Worm (Caenorhabditis elegans) whole organism, L4 larva: ENCODE data around the gene F58H1.6.

Experiments
- F10B5.3 ChIP-seq: sonication (generic microtip); optimal IDR thresholded peaks from 2 replicates; lab custom pipeline; 2016; ENCODE audit warnings: mild to moderate bottlenecking, missing genetic modification characterization, missing compliant biosample characterization
- F37D6.2 ChIP-seq: sonication (generic microtip); optimal IDR thresholded peaks from 2 replicates; lab custom pipeline; 2016; ENCODE audit warnings: mild to moderate bottlenecking, missing genetic modification characterization, missing compliant biosample characterization
- F44E2.7 ChIP-seq: fragments of 200-800 bp; sonication (Bioruptor generic); IDR thresholded peaks from 2 replicates; pipeline ENCODE4 v2.1.2; 2022; ENCODE audit warnings: missing genetic modification characterization, missing compliant biosample characterization
- R02D3.7 ChIP-seq: fragments of 150-350 bp; sonication (generic microtip); optimal IDR thresholded peaks from 3 replicates; lab custom pipeline; 2014; ENCODE audit warnings: missing biosample characterization, missing genetic modification characterization
- Y105C5A.15 ChIP-seq: fragments of 200-800 bp; sonication (Bioruptor generic); IDR thresholded peaks from 2 replicates; pipeline ENCODE4 v1.3.6; 2022; ENCODE audit warnings: missing genetic modification characterization, missing compliant biosample characterization
- Y5F2A.4 ChIP-seq: fragments of 200-800 bp; sonication (Bioruptor generic); optimal IDR thresholded peaks from 2 replicates; lab custom pipeline; 2018; ENCODE audit warnings: mild to moderate bottlenecking, missing genetic modification characterization, missing compliant biosample characterization
- ZK546.5 ChIP-seq, 2 experiments: sonication (generic microtip); optimal IDR thresholded peaks; 2 replicates each; lab custom pipeline; 2017; ENCODE audit warnings: missing biosample characterization in 2 of 2, missing genetic modification characterization in 2 of 2
- aly-2 ChIP-seq: sonication (generic microtip); optimal IDR thresholded peaks from 2 replicates; lab custom pipeline; 2018; ENCODE audit warnings: missing biosample characterization, missing genetic modification characterization
- ceh-44 ChIP-seq: fragments of 200-800 bp; sonication (Bioruptor generic); IDR thresholded peaks from 2 replicates; pipeline ENCODE4 v1.3.6; 2022; ENCODE audit warnings: missing genetic modification reagents, missing genetic modification characterization, missing compliant biosample characterization
- ceh-62 ChIP-seq: sonication (generic microtip); optimal IDR thresholded peaks from 2 replicates; lab custom pipeline; 2017; ENCODE audit warnings: missing biosample characterization, missing genetic modification characterization
- cey-2 ChIP-seq: sonication (generic microtip); optimal IDR thresholded peaks from 3 replicates; lab custom pipeline; 2017; ENCODE audit warnings: missing genetic modification characterization, mild to moderate bottlenecking, missing compliant biosample characterization, antibody characterized with exemption, borderline replicate concordance; ENCODE audit not compliant: insufficient read depth
- ctbp-1 ChIP-seq: fragments of 200-800 bp; sonication (Bioruptor generic); IDR thresholded peaks from 2 replicates; pipeline ENCODE4 v1.3.6; 2022; ENCODE audit warnings: missing genetic modification reagents, missing genetic modification characterization, missing compliant biosample characterization
- daf-19 ChIP-seq: fragments of 200-800 bp; sonication (Bioruptor generic); conservative IDR thresholded peaks from 2 replicates; pipeline ENCODE4 v1.3.6; 2022; ENCODE audit warnings: missing genetic modification characterization, missing compliant biosample characterization
- daf-8 ChIP-seq: fragments of 200-800 bp; sonication (Bioruptor generic); IDR thresholded peaks from 2 replicates; pipeline ENCODE4 v1.3.6; 2022; ENCODE audit warnings: missing genetic modification characterization, missing compliant biosample characterization
- duxl-1 ChIP-seq: sonication (generic microtip); optimal IDR thresholded peaks from 2 replicates; lab custom pipeline; 2016; ENCODE audit warnings: mild to moderate bottlenecking, missing genetic modification characterization, moderate library complexity, missing compliant biosample characterization; ENCODE audit not compliant: poor library complexity
- egl-43 ChIP-seq: fragments of 200-800 bp; sonication (Bioruptor generic); IDR thresholded peaks from 2 replicates; pipeline ENCODE4 v1.3.6; 2022; ENCODE audit warnings: missing genetic modification reagents, missing genetic modification characterization, missing compliant biosample characterization
- fos-1 ChIP-seq: fragments of 150-350 bp; optimal IDR thresholded peaks from 2 replicates; lab custom pipeline; 2014; ENCODE audit warnings: missing biosample characterization, missing genetic modification characterization
- hmg-1.1 ChIP-seq: fragments of 200-800 bp; sonication (Bioruptor generic); IDR thresholded peaks from 2 replicates; pipeline ENCODE4 v1.3.6; 2022; ENCODE audit warnings: missing genetic modification reagents, missing genetic modification characterization, missing compliant biosample characterization
- jun-1 ChIP-seq: fragments of 150-350 bp; optimal IDR thresholded peaks from 2 replicates; lab custom pipeline; 2014; ENCODE audit warnings: missing biosample characterization, missing genetic modification reagents, missing genetic modification characterization
- lim-7 ChIP-seq: fragments of 200-800 bp; sonication (Bioruptor generic); IDR thresholded peaks from 2 replicates; pipeline ENCODE4 v1.3.6; 2022; ENCODE audit warnings: missing genetic modification characterization, missing compliant biosample characterization
- lin-1 ChIP-seq: fragments of 200-800 bp; sonication (Bioruptor generic); IDR thresholded peaks from 2 replicates; pipeline ENCODE4 v1.3.6; 2022; ENCODE audit warnings: missing genetic modification reagents, missing genetic modification characterization, missing compliant biosample characterization
- lin-15B ChIP-seq: fragments of 150-350 bp; sonication (generic microtip); optimal IDR thresholded peaks from 3 replicates; lab custom pipeline; 2014; ENCODE audit warnings: missing biosample characterization, missing genetic modification characterization
- lin-29 ChIP-seq: fragments of 200-800 bp; sonication (Bioruptor generic); IDR thresholded peaks from 2 replicates; pipeline ENCODE4 v1.3.6; 2022; ENCODE audit warnings: missing genetic modification reagents, missing genetic modification characterization, missing compliant biosample characterization
- lin-38 ChIP-seq: fragments of 200-800 bp; sonication (Bioruptor generic); IDR thresholded peaks from 2 replicates; pipeline ENCODE4 v1.3.6; 2022; ENCODE audit warnings: missing genetic modification reagents, missing genetic modification characterization, missing compliant biosample characterization
- lsy-2 ChIP-seq, 2 experiments: fragments of 150-350 bp in 1 of 2; sonication (generic microtip) in 1 of 2; optimal IDR thresholded peaks; 2 replicates each; lab custom pipeline; 2014 to 2017; ENCODE audit warnings: missing biosample characterization in 2 of 2, missing genetic modification characterization in 2 of 2
- madf-9 ChIP-seq: fragments of 200-800 bp; sonication (Bioruptor generic); conservative IDR thresholded peaks from 2 replicates; pipeline ENCODE4 v1.3.6; 2022; ENCODE audit warnings: missing genetic modification reagents, missing genetic modification characterization, missing compliant biosample characterization
- mdl-1 ChIP-seq, 2 experiments: fragments of 150-350 bp in 1 of 2; sonication (generic microtip) in 1 of 2; optimal IDR thresholded peaks; 2 replicates each; lab custom pipeline; 2014 to 2017; ENCODE audit warnings: missing biosample characterization in 2 of 2, missing genetic modification characterization in 2 of 2
- mdt-29 ChIP-seq: fragments of 200-800 bp; sonication (Bioruptor generic); IDR thresholded peaks from 2 replicates; pipeline ENCODE4 v1.3.6; 2022; ENCODE audit warnings: missing genetic modification reagents, missing genetic modification characterization, missing compliant biosample characterization
- mes-2 ChIP-seq: sonication (generic microtip); optimal IDR thresholded peaks from 2 replicates; lab custom pipeline; 2016; ENCODE audit warnings: missing genotype, mild to moderate bottlenecking, missing genetic modification characterization, missing compliant biosample characterization; ENCODE audit not compliant: poor library complexity, severe bottlenecking
- mxl-3 ChIP-seq: fragments of 200-800 bp; sonication (Bioruptor generic); optimal IDR thresholded peaks from 2 replicates; lab custom pipeline; 2018; ENCODE audit warnings: mild to moderate bottlenecking, missing genetic modification characterization, missing compliant biosample characterization
- nhr-102 ChIP-seq: sonication (generic microtip); optimal IDR thresholded peaks from 2 replicates; lab custom pipeline; 2016; ENCODE audit warnings: mild to moderate bottlenecking, missing genetic modification characterization, moderate library complexity, missing compliant biosample characterization
- nhr-25 ChIP-seq: sonication (generic microtip); optimal IDR thresholded peaks from 2 replicates; lab custom pipeline; 2017; ENCODE audit warnings: missing genetic modification characterization, mild to moderate bottlenecking, missing compliant biosample characterization, antibody characterized with exemption, moderate library complexity, borderline replicate concordance; ENCODE audit not compliant: insufficient read depth
- nhr-48 ChIP-seq: sonication (generic microtip); optimal IDR thresholded peaks from 2 replicates; lab custom pipeline; 2016; ENCODE audit warnings: mild to moderate bottlenecking, missing genetic modification characterization, missing compliant biosample characterization
- nhr-77 ChIP-seq: fragments of 150-350 bp; optimal IDR thresholded peaks from 2 replicates; lab custom pipeline; 2014; ENCODE audit warnings: missing biosample characterization, missing genetic modification characterization
- pha-4 ChIP-seq, 2 experiments: fragments of 150-350 bp in 1 of 2; fragments of 200-800 bp in 1 of 2; sonication (Bioruptor generic) in 1 of 2; IDR thresholded peaks in 1 of 2; optimal IDR thresholded peaks in 1 of 2; 2 replicates each; pipeline versions ENCODE4 v1.3.6 to Lab custom; 2014 to 2022; ENCODE audit warnings: missing genetic modification characterization in 2 of 2, missing genetic modification reagents in 2 of 2, missing biosample characterization in 1 of 2, missing compliant biosample characterization in 1 of 2
- saeg-2 ChIP-seq: fragments of 200-800 bp; sonication (Bioruptor generic); IDR thresholded peaks from 2 replicates; pipeline ENCODE4 v1.3.6; 2022; ENCODE audit warnings: missing genetic modification reagents, missing genetic modification characterization, missing compliant biosample characterization
- sdz-12 ChIP-seq: fragments of 200-800 bp; sonication (Bioruptor generic); optimal IDR thresholded peaks from 2 replicates; lab custom pipeline; 2018; ENCODE audit warnings: mild to moderate bottlenecking, missing genetic modification characterization, missing compliant biosample characterization
- skn-1 ChIP-seq: fragments of 150-350 bp; optimal IDR thresholded peaks from 2 replicates; lab custom pipeline; 2014; ENCODE audit warnings: missing biosample characterization, missing genetic modification characterization
- snpc-1.2 ChIP-seq: fragments of 200-800 bp; sonication (Bioruptor generic); IDR thresholded peaks from 2 replicates; pipeline ENCODE4 v1.3.6; 2022; ENCODE audit warnings: missing genetic modification reagents, missing genetic modification characterization, missing compliant biosample characterization
- snpc-4 ChIP-seq: fragments of 150-350 bp; optimal IDR thresholded peaks from 2 replicates; lab custom pipeline; 2014; ENCODE audit warnings: missing biosample characterization, missing genetic modification characterization
- spr-3 ChIP-seq: fragments of 200-800 bp; sonication (Bioruptor generic); optimal IDR thresholded peaks from 2 replicates; lab custom pipeline; 2018; ENCODE audit warnings: mild to moderate bottlenecking, missing genetic modification characterization, missing compliant biosample characterization
- tag-97 ChIP-seq: fragments of 200-800 bp; sonication (Bioruptor generic); IDR thresholded peaks from 2 replicates; pipeline ENCODE4 v1.3.6; 2022; ENCODE audit warnings: missing genetic modification characterization, missing compliant biosample characterization
- vab-7 ChIP-seq: fragments of 200-800 bp; sonication (Bioruptor generic); IDR thresholded peaks from 2 replicates; pipeline ENCODE4 v1.3.6; 2022; ENCODE audit warnings: missing genetic modification reagents, missing genetic modification characterization, missing compliant biosample characterization
- zag-1 ChIP-seq: fragments of 150-350 bp; optimal IDR thresholded peaks from 2 replicates; lab custom pipeline; 2014; ENCODE audit warnings: missing biosample characterization, missing genetic modification characterization
- zfp-3 ChIP-seq: fragments of 200-800 bp; sonication (Bioruptor generic); conservative IDR thresholded peaks from 2 replicates; pipeline ENCODE4 v1.3.6; 2022; ENCODE audit warnings: missing genetic modification reagents, missing genetic modification characterization, missing compliant biosample characterization
- ztf-11 ChIP-seq: fragments of 150-350 bp; optimal IDR thresholded peaks from 2 replicates; lab custom pipeline; 2014; ENCODE audit warnings: missing biosample characterization, missing genetic modification characterization
- ztf-7 ChIP-seq: fragments of 150-350 bp; optimal IDR thresholded peaks from 2 replicates; lab custom pipeline; 2014; ENCODE audit warnings: missing biosample characterization, missing genetic modification characterization

F58H1.6 gene

DNA sequence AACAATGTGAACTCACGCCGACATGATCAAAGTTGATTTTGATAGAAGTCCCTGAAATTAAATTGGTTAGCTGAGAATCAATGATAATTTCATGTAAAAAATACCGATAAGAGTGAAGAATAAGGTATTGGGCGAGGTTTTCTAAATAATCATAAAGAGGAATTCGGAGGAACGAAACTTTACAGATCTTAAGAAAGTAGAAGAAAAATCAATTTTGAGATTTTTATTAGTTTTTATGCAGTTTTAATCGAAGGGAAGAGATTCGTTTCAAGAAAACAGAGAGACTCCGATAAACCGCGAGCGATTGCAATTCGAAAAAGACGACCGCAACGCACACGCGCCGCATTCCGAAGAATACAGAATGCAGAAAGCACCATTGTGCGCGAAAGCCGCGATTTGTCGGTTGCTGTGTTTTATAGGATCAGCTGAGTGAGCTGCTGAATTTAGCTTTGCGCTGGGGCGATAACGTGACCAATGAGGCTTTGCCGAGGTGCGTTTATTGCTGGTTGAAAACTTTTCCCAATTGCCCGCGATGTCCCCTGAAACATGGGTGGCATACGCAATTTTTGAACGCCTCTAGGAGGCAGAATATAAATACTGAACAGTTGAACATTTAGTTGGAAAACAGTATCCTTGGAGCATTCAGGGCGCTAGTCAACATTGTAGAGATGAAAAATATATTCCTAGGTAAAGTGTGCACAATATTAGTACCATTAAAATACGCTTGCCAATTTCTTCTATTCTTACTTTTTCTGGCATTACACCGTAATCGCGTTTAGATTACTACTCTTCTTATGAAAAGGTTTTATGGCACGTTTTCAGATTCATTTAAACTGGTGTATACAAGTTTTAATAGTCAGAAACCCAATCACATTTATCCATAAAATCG lies 37.5 kb downstream of the F58H1.6 start, which contains the start of gene snr-4 (continued):
- no peak for TF ChIP-seq lin-29 (GFP tag; lab: Robert Waterston, UW)
- TF ChIP-seq Y5F2A.4 (GFP tag; lab: Kevin White, UChicago), result peak; percentile 50
- peak; percentile 78 for TF ChIP-seq jun-1 (tag; lab: Kevin White, UChicago)
- peak; percentile 50; the same call in 1 of the 2 replicates for TF ChIP-seq saeg-2 (GFP tag; lab: Robert Waterston, UW)
- TF ChIP-seq ceh-44, result peak; percentile 95
- TF ChIP-seq mdt-29, result peak; percentile 91
- peak; percentile 91 for TF ChIP-seq lin-38 (GFP tag; lab: Robert Waterston, UW)
- peak; percentile 90 for TF ChIP-seq nhr-77
- TF ChIP-seq ceh-62, result no peak
- TF ChIP-seq sdz-12, result peak; percentile 82
- peak; percentile 70 for TF ChIP-seq vab-7 (GFP tag; lab: Robert Waterston, UW)
- peak; percentile 63; the same call in 1 of the 2 replicates for TF ChIP-seq zfp-3 (GFP tag; lab: Robert Waterston, UW)
- TF ChIP-seq mxl-3 (GFP tag; lab: Kevin White, UChicago), result peak; percentile 84
- peak; percentile 93 for TF ChIP-seq nhr-102 (tag; lab: Kevin White, UChicago)
- peak; percentile 50 for TF ChIP-seq zag-1 (tag; lab: Kevin White, UChicago)
- peak; percentile 88 for TF ChIP-seq F10B5.3 (tag; lab: Kevin White, UChicago)
- peak; percentile 95 for TF ChIP-seq hmg-1.1 (GFP tag; lab: Robert Waterston, UW)
- TF ChIP-seq aly-2 (tag; lab: Kevin White, UChicago), result no peak
- TF ChIP-seq R02D3.7, result no peak
- peak; percentile 89 for TF ChIP-seq ctbp-1 (GFP tag; lab: Robert Waterston, UW)
- TF ChIP-seq lim-7 (GFP tag; lab: Robert Waterston, UW), result peak; percentile 72
- no peak; the same call in 1 of the 2 replicates for TF ChIP-seq tag-97 (GFP tag; lab: Robert Waterston, UW)
- no peak for TF ChIP-seq daf-8 (GFP tag; lab: Robert Waterston, UW)
- TF ChIP-seq snpc-1.2 (GFP tag; lab: Robert Waterston, UW), result peak; percentile 83
- TF ChIP-seq lin-1, result peak; percentile 92
- peak; percentile 21 for TF ChIP-seq lin-15B
- peak; percentile 78 for TF ChIP-seq duxl-1 (tag; lab: Kevin White, UChicago)
- TF ChIP-seq nhr-48, result peak; percentile 84
- TF ChIP-seq daf-19 (GFP tag; lab: Robert Waterston, UW), result 0 out of 2 replicates have a peak, but pooled peaks have one; percentile 34
- TF ChIP-seq ztf-7 (tag; lab: Kevin White, UChicago), result peak; percentile 72
- TF ChIP-seq skn-1 (tag; lab: Kevin White, UChicago), result no peak
- TF ChIP-seq F37D6.2 (tag; lab: Kevin White, UChicago), result peak; percentile 85
- peak; percentile 76 to 88 for TF ChIP-seq mdl-1 (tag; optimal IDR thresholded peaks at IDR 0.05; lab: Kevin White, UChicago)
- TF ChIP-seq nhr-25 (tag; lab: Kevin White, UChicago), result peak; percentile 79
- TF ChIP-seq mes-2 (tag; lab: Kevin White, UChicago), result peak; percentile 95
- TF ChIP-seq egl-43 (GFP tag; lab: Robert Waterston, UW), result peak; percentile 93
- TF ChIP-seq Y105C5A.15 (GFP tag; lab: Robert Waterston, UW), result peak; percentile 5; the same call in 1 of the 2 replicates
- TF ChIP-seq cey-2 (tag; lab: Kevin White, UChicago), result no peak
- no peak for TF ChIP-seq fos-1 (tag; lab: Kevin White, UChicago)
- TF ChIP-seq ZK546.5 (tag; optimal IDR thresholded peaks at IDR 0.05; lab: Kevin White, UChicago), result no peak
- no peak for TF ChIP-seq ztf-11 (tag; lab: Kevin White, UChicago)
- peak; percentile 75 to 91 for TF ChIP-seq lsy-2 (tag; optimal IDR thresholded peaks at IDR 0.05; lab: Kevin White, UChicago)
- TF ChIP-seq madf-9 (GFP tag; lab: Robert Waterston, UW), result peak; percentile 43; the same call in 1 of the 2 replicates
- no peak for TF ChIP-seq F44E2.7 (GFP tag; lab: Robert Waterston, UW)
- peak; percentile 78 for TF ChIP-seq spr-3 (GFP tag; lab: Kevin White, UChicago)
- peak; percentile 97 for TF ChIP-seq snpc-4 (tag; lab: Kevin White, UChicago)
- TF ChIP-seq pha-4 (GFP tag; IDR thresholded peaks at IDR 0.05; lab: Robert Waterston, UW), result peak; percentile 81
- TF ChIP-seq pha-4 (tag; optimal IDR thresholded peaks at IDR 0.05; lab: Kevin White, UChicago), result no peak
